Worm (Caenorhabditis elegans): ENCODE data around the gene nmur-3.

ce11 chrX:4464367-4464766, 2.0 kb upstream of the nmur-3 start:
- no peak for TF ChIP-seq unc-130 (GFP tag; optimal IDR thresholded peaks at IDR 0.05)
- no peak for TF ChIP-seq ces-1 (GFP tag; optimal IDR thresholded peaks at IDR 0.05)
- no peak for TF ChIP-seq unc-62 (GFP tag; optimal IDR thresholded peaks at IDR 0.05 in 1 of 2)
- TF ChIP-seq unc-62 (tag; optimal IDR thresholded peaks at IDR 0.05): no peak
- TF ChIP-seq lin-1 (GFP tag; IDR thresholded peaks at IDR 0.05): no peak
